Fruit fly (Drosophila melanogaster): ENCODE measurements around the gene CG5910.

dm6 chr3L:20491525-20492132, 49.4 kb downstream of the CG5910 start, which contains the start of gene ND-39:
- no peak for TF ChIP-seq Hr78 (GFP tag; optimal IDR thresholded peaks at IDR 0.05)
- no peak for TF ChIP-seq foxo (GFP tag; optimal IDR thresholded peaks at IDR 0.05)
- peak; percentile 17 for TF ChIP-seq h (GFP tag; optimal IDR thresholded peaks at IDR 0.05)
- TF ChIP-seq ey (GFP tag; optimal IDR thresholded peaks at IDR 0.05), result no peak
- TF ChIP-seq CG9705 (GFP tag; optimal IDR thresholded peaks at IDR 0.05), result no peak
- TF ChIP-seq Jra (GFP tag; optimal IDR thresholded peaks at IDR 0.05), result no peak
- no peak for TF ChIP-seq Mio (GFP tag; optimal IDR thresholded peaks at IDR 0.05)
- TF ChIP-seq psq (GFP tag; optimal IDR thresholded peaks at IDR 0.05), result no peak
- TF ChIP-seq pan (optimal IDR thresholded peaks at IDR 0.05), result no peak
